Worm (Caenorhabditis elegans): ENCODE results near the gene ocr-4.

ocr-4 gene

ce11 chrIV:7287474-7287873, 45.1 kb downstream of the ocr-4 start, which contains the start of gene F42C5.3:
Gene F42C5.3 (minus strand): TSS chrIV:7287574.
- TF ChIP-seq snpc-4 (tag; optimal IDR thresholded peaks at IDR 0.05), result no peak
- no peak for TF ChIP-seq sem-4 (tag; optimal IDR thresholded peaks at IDR 0.05)
- no peak for TF ChIP-seq blmp-1 (tag; optimal IDR thresholded peaks at IDR 0.05; ENCODE audit: insufficient read depth)
- no peak for TF ChIP-seq nhr-23 (tag; optimal IDR thresholded peaks at IDR 0.05)
- TF ChIP-seq C34F6.9 (tag; optimal IDR thresholded peaks at IDR 0.05), result no peak
- no peak for TF ChIP-seq lin-11 (tag; optimal IDR thresholded peaks at IDR 0.05)
- TF ChIP-seq nhr-77 (tag; optimal IDR thresholded peaks at IDR 0.05), result no peak
- TF ChIP-seq sma-3 (GFP tag; optimal IDR thresholded peaks at IDR 0.05), result no peak
- no peak for TF ChIP-seq ceh-16 (tag; optimal IDR thresholded peaks at IDR 0.05)
- no peak for TF ChIP-seq nhr-11 (tag; optimal IDR thresholded peaks at IDR 0.05)
- TF ChIP-seq fos-1 (tag; optimal IDR thresholded peaks at IDR 0.05), result no peak
- TF ChIP-seq unc-55 (GFP tag; optimal IDR thresholded peaks at IDR 0.05), result no peak
- no peak for TF ChIP-seq zag-1 (tag; optimal IDR thresholded peaks at IDR 0.05)

- no peak for TF ChIP-seq nhr-129 (tag; optimal IDR thresholded peaks at IDR 0.05)
- no peak for TF ChIP-seq nhr-25 (tag; optimal IDR thresholded peaks at IDR 0.05)
- no peak for TF ChIP-seq egl-27 (tag; optimal IDR thresholded peaks at IDR 0.05)
- peak; percentile 66 for TF ChIP-seq fos-1 (tag; optimal IDR thresholded peaks at IDR 0.05)
- no peak for TF ChIP-seq unc-62 (GFP tag; optimal IDR thresholded peaks at IDR 0.05)
- TF ChIP-seq ztf-1 (GFP tag; conservative IDR thresholded peaks at IDR 0.05), result no peak
- no peak for TF ChIP-seq lin-13 (GFP tag; optimal IDR thresholded peaks at IDR 0.05)
These were observed 46.8 kb downstream of the ocr-4 start, which contains the start of gene C06E4.8 for ce11 chrIV:7285839-7286238. Gene C06E4.8 (minus strand): TSS chrIV:7285875.

ce11 chrIV:7282957-7283356, 49.6 kb downstream of the ocr-4 start, which contains the start of gene C06E4.1:
Gene C06E4.1 (plus strand): TSS chrIV:7283257.
- TF ChIP-seq mdl-1 (tag; optimal IDR thresholded peaks at IDR 0.05) (no peak), nhr-10 (tag; optimal IDR thresholded peaks at IDR 0.05) (no peak), fos-1 (tag; optimal IDR thresholded peaks at IDR 0.05) (no peak), ZK546.5 (tag; optimal IDR thresholded peaks at IDR 0.05) (no peak), sma-3 (GFP tag; optimal IDR thresholded peaks at IDR 0.05) (no peak), nhr-77 (tag; optimal IDR thresholded peaks at IDR 0.05) (no peak), ceh-16 (tag; optimal IDR thresholded peaks at IDR 0.05) (no peak), sma-9 (GFP tag; optimal IDR thresholded peaks at IDR 0.05) (no peak), sma-9 (tag; optimal IDR thresholded peaks at IDR 0.05) (no peak), mbf-1 (tag; optimal IDR thresholded peaks at IDR 0.05) (no peak), egl-27 (tag; optimal IDR thresholded peaks at IDR 0.05) (no peak), lin-39 (tag; optimal IDR thresholded peaks at IDR 0.05) (no peak)

All from whole organism, L2 larva.